Fruit fly (Drosophila melanogaster) whole organism: ENCODE data around the gene Dap160.
A peak's percentile ranks its signal among the peaks of the same experiment; 100 is the strongest.

ENCODE experiments used
- CG8478 ChIP-seq: fragments of >200 bp; optimal IDR thresholded peaks from 2 replicates; lab custom pipeline; 2018; ENCODE audit warnings: inconsistent platforms
- Dll ChIP-seq: fragments of >200 bp; optimal IDR thresholded peaks from 2 replicates; lab custom pipeline; 2017
- EcR ChIP-seq, 2 experiments: fragments of >200 bp; optimal IDR thresholded peaks; 2 replicates each; lab custom pipeline; 2017; ENCODE audit warnings: missing biosample characterization in 2 of 2, missing genetic modification characterization in 2 of 2, missing genetic modification reagents in 2 of 2
- pan ChIP-seq: fragments of >200 bp; optimal IDR thresholded peaks from 2 replicates; lab custom pipeline; 2017
- psq ChIP-seq: fragments of >200 bp; optimal IDR thresholded peaks from 2 replicates; lab custom pipeline; 2017
- usp ChIP-seq: fragments of >200 bp; optimal IDR thresholded peaks from 2 replicates; lab custom pipeline; 2017; ENCODE audit warnings: missing biosample characterization, missing genetic modification characterization, mixed read lengths

The Dap160 gene

DNA sequence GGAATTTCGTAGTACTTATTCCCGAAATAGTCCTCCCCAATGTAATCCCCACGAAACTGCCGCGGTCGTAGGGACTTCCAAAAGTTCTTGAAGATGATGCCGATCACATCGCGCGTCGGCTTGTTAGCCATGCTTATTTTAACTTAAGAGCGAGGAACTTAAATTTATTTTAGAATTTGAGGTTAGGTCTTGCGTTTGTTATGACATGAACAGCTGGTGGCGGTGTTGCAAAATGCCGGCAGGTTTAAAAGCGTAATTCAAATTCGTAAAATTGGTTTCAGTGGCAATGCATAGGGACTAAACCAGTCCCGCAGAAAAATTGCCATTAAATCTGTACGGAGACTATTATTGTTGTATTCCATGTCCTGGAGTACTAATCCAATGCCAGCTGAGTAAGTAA lies 24.3 kb upstream of the Dap160 start:
- TF ChIP-seq pan (lab: Kevin White, UChicago) (no peak), psq (lab: Kevin White, UChicago) (no peak), EcR (GFP tag; optimal IDR thresholded peaks at IDR 0.05; lab: Kevin White, UChicago) (no peak), usp (GFP tag; lab: Kevin White, UChicago) (no peak), CG8478 (no peak), Dll (lab: Kevin White, UChicago) (no peak)

DNA sequence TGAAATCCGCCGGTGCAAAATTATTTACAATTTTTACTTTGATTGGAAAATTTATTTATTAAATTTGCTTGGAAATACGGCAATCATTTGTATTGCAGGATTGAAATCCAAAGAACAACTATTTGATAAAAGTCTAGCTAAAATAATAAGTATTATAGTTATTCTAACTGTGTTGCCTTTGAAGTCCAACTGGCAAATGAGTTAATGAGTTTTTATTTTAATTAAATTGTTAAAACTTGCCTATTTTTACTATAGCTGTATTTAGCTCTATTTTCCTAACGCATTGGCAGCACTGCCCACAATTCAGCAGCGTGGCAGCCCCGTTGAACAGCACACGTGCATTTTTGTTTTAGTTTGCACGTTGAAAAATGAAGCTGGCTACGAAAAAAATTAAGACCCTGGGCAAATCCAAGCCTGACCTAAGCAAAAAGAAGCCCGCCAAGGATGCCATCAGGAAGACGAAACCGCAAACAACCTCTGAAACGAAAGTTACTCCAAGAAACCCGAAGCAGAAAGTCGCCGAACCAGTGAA lies 21.2 kb upstream of the Dap160 start, which contains the start of gene Noc2:
Gene Noc2, plus strand, starts transcription at position 331 of the 532 bp plus-strand sequence.
- no peak for TF ChIP-seq Dll (lab: Kevin White, UChicago)
- TF ChIP-seq CG8478: no peak
- no peak for TF ChIP-seq pan (lab: Kevin White, UChicago)
- TF ChIP-seq EcR (GFP tag; optimal IDR thresholded peaks at IDR 0.05; lab: Kevin White, UChicago): no peak
- TF ChIP-seq usp (GFP tag; lab: Kevin White, UChicago): no peak
- no peak for TF ChIP-seq psq (lab: Kevin White, UChicago)

DNA sequence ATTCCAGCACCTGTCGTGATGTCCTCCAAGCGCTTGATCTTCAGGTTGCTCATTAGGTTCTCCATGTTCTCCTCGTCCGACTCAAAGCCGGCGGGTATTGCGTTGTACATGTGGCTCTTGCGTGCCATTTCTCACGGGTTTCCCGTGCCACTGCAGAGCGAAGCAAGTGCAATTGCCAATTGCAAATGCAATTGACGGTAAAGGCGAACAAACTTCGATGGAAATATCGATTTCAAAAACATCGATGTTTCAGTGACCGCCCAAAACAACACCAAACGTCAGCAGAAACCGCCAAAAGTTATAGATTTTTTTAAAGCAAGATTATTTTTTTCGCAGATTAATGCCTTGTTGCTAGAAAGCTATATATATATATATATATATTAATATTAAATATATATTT lies 20.7 kb upstream of the Dap160 start, which contains the start of gene Nbr:
Gene Nbr, minus strand, starts transcription at position 209 of the 400 bp plus-strand sequence.
- TF ChIP-seq psq (lab: Kevin White, UChicago): no peak
- no peak for TF ChIP-seq CG8478
- TF ChIP-seq usp (GFP tag; lab: Kevin White, UChicago): no peak
- no peak for TF ChIP-seq EcR (GFP tag; optimal IDR thresholded peaks at IDR 0.05; lab: Kevin White, UChicago)
- no peak for TF ChIP-seq pan (lab: Kevin White, UChicago)
- TF ChIP-seq Dll (lab: Kevin White, UChicago): no peak

DNA sequence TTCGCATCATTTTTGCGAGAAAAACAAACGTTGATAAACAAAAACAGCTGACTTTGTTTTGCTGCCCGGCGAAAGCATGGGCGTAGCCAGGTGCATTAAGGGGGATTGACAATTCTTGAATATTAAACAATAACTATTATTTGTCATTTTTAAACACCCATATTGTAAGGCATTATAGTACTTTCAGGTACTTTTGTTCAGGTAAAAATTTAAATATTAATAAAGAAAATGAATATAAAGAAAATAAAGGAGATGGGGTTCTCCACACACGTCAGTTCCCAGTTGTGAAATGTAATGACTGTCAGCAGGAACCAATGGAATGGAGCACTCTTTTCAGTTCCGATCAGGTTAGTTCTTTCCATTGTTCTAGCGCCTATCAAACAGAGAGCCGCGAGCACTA lies 16.4 kb upstream of the Dap160 start, which contains the start of the genes Coq3 and Pld3:
Gene Coq3, minus strand, starts transcription at position 58 of the 400 bp plus-strand sequence.
Gene Pld3, plus strand, starts transcription at position 294 of the 400 bp plus-strand sequence.
- no peak for TF ChIP-seq CG8478
- no peak for TF ChIP-seq psq (lab: Kevin White, UChicago)
- TF ChIP-seq usp (GFP tag; lab: Kevin White, UChicago): no peak
- no peak for TF ChIP-seq Dll (lab: Kevin White, UChicago)
- no peak for TF ChIP-seq pan (lab: Kevin White, UChicago)
- TF ChIP-seq EcR (GFP tag; optimal IDR thresholded peaks at IDR 0.05; lab: Kevin White, UChicago): no peak

DNA sequence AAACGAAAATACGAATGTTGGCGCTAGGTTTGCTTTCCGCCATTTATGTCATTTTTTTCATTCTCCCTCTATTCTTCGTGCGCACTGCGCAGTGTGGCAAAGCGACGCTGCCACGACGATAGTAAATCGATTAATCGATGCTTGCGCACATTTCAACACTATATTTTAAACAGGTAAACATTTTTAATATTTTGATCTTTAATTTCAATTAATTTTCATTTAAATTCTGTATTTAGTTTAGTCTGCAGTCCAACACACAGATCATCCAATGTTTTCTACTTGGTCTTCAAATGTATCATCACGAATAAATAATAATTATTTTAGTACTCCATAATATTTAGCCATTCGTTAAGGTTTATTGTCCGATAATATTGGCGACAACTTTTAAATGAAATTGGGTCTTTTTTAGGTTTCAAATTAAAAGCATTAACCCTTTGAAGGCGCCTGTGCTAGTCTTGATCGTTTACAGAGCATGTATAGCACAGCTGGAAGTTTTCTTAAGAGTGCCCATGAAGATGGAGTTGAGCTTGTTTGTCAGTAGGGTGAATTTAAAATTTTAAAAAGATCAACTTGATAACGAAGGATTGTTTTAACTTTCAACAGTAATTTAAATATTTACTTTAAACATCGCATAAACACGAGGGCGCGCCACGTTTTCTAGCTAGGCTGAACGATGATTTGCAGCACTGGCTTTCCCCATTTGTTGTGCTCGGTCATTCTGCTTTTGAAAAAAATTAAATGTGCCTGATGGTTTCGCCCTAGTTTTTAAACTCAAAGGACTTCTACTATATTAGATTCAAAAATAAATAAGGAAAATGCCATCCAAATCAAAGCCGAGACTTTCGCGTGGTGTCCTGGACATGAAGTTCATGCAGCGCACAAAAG lies 14.3 kb upstream of the Dap160 start, which contains the start of the genes Mpp6 and E2f2:
Gene Mpp6, plus strand, starts transcription at position 133 of the 885 bp plus-strand sequence.
Gene E2f2, minus strand, starts transcription at position 594 of the 885 bp plus-strand sequence.
- peak; percentile 40 for TF ChIP-seq psq (lab: Kevin White, UChicago)
- TF ChIP-seq usp (GFP tag; lab: Kevin White, UChicago): no peak
- no peak for TF ChIP-seq Dll (lab: Kevin White, UChicago)
- TF ChIP-seq pan (lab: Kevin White, UChicago): no peak
- no peak for TF ChIP-seq EcR (GFP tag; optimal IDR thresholded peaks at IDR 0.05; lab: Kevin White, UChicago)

DNA sequence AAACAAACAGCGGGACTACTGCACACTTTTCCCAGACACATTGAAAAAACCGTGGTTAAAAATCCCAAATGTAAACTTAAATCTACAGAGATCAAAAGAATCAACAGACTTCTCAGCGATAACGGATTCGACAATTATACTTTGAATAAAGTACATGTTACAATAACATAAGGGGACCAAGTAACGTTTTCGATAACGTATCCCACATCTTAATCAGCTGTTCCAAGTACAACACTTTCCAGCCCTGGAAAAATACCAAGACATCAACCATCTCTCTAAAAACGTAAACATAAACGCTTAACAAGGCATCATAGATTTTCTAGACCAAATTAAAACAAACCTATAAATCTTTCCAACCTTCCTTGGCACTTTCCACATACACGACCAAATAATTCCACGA lies 11.7 kb upstream of the Dap160 start:
- TF ChIP-seq psq (lab: Kevin White, UChicago): no peak
- no peak for TF ChIP-seq EcR (GFP tag; optimal IDR thresholded peaks at IDR 0.05; lab: Kevin White, UChicago)
- no peak for TF ChIP-seq usp (GFP tag; lab: Kevin White, UChicago)
- no peak for TF ChIP-seq Dll (lab: Kevin White, UChicago)
- TF ChIP-seq pan (lab: Kevin White, UChicago): no peak
- TF ChIP-seq CG8478: no peak

DNA sequence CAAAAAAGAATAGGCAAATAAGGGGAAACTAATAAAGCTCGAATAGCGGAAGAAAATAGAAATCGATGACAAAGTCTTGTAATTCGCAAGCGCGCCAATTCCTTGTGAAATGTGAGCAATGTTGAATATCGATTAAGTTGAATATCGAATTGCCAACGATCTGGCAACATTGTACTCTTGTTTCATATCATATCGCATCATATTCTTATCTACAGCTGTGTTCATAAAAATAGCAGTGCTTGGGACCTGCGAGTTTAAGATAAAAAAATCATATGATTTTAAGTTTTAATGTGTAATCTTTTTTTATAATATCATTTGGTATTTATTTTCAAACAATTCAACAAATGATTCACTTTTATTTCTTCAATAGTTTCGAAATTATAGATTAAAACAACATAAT lies 6.9 kb upstream of the Dap160 start:
- TF ChIP-seq EcR (GFP tag; optimal IDR thresholded peaks at IDR 0.05; lab: Kevin White, UChicago) (no peak), Dll (lab: Kevin White, UChicago) (no peak), usp (GFP tag; lab: Kevin White, UChicago) (no peak), psq (lab: Kevin White, UChicago) (no peak), CG8478 (no peak), pan (lab: Kevin White, UChicago) (no peak)

DNA sequence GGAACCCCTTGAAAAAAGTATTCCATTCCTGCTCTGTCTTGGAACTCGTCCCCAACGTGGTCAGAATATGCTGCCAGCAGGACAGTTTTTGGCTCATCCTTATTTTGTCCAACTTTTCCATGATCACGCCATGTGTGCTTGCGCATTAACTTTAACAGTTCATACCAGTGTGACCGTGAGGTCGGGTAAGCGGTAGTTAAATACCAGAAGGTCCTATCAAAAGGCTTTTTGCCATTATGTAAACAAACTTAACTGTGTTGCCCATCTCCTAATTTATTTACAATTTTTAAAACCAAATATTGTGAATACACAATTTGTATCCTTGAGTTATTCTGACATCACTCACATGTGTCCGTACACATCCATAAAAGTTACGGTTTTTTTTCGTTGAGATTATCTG lies 6.1 kb upstream of the Dap160 start, which contains the start of gene del:
Gene del, minus strand, starts transcription at position 305 of the 400 bp plus-strand sequence.
- TF ChIP-seq usp (GFP tag; lab: Kevin White, UChicago) (no peak), pan (lab: Kevin White, UChicago) (no peak), CG8478 (no peak), Dll (lab: Kevin White, UChicago) (no peak)

DNA sequence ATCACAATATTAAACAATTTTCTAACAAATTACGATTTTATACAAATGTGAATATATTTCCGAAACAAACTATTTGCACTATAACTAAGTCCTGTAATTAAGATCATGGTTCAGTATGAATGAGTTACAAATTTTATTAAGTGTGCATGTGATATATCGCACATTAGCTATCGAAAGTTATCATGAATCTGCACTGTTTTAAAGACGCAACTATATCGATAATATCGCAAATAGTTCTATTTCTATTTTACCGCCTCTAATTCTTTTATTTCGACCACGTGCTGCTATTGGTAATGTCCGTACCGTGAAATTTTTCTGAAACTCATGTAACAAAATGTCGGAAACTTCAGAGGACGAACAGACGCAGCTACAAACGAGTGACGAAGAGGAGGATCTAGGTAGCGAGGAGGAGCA lies 832 bp upstream of the Dap160 start, which contains the start of gene pths:
Gene pths, plus strand, starts transcription at position 258 of the 414 bp plus-strand sequence.
- no peak for TF ChIP-seq CG8478
- TF ChIP-seq psq (lab: Kevin White, UChicago): no peak
- no peak for TF ChIP-seq EcR (GFP tag; optimal IDR thresholded peaks at IDR 0.05; lab: Kevin White, UChicago)
- TF ChIP-seq usp (GFP tag; lab: Kevin White, UChicago): no peak

DNA sequence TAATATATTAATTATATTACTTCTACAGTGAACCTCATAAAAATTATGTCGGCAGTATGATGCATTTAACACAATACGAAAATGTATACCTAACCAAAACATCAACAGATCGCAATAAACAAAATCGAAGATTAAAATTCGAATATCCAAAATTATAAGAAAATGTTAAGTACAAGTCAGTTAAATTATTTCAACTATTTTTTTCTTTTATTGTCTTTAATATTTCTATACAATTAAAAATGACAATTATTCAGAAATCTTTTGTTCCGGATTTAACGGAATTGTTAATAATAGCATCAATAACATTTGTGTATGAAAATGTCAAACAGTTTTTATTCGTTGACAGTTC lies 328 bp upstream of the Dap160 start:
- TF ChIP-seq EcR (GFP tag; optimal IDR thresholded peaks at IDR 0.05; lab: Kevin White, UChicago) (no peak), pan (lab: Kevin White, UChicago) (no peak), usp (GFP tag; lab: Kevin White, UChicago) (no peak), Dll (lab: Kevin White, UChicago) (no peak), psq (lab: Kevin White, UChicago) (no peak), CG8478 (no peak)

DNA sequence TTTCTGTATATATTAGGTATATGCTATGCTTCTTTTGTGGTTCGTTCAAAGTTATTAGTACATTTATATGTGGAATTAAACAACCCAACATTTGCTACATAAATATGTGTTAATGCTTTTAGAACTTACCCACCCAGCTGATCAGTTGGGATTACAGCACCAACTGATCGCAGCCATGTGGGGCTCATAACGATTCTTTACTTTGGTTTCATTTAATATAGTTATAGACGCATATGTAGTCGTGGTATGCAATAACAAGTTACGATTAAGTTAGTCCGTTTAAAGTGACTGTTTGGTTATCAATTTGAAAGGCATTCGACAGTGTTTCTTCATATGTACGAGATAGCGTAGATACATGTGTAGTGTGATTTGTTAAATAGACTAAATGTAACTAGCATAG lies 6.4 kb downstream of the Dap160 start:
- TF ChIP-seq pan (lab: Kevin White, UChicago) (no peak), CG8478 (no peak)
